Worm (Caenorhabditis elegans) whole organism, L2 larva: Measurements from ENCODE around the gene Y51H7C.7.
A peak's percentile ranks its signal among the peaks of the same experiment; 100 is the strongest.

Experiments
- C34F6.9 ChIP-seq: fragments of 150-350 bp; optimal IDR thresholded peaks from 2 replicates; lab custom pipeline; 2014; ENCODE audit warnings: missing biosample characterization, missing genetic modification characterization
- F13H6.1 ChIP-seq: sonication (generic microtip); optimal IDR thresholded peaks from 2 replicates; lab custom pipeline; 2016; ENCODE audit warnings: missing genetic modification characterization, missing compliant biosample characterization
- R02D3.7 ChIP-seq: fragments of 150-350 bp; optimal IDR thresholded peaks from 2 replicates; lab custom pipeline; 2014; ENCODE audit warnings: missing biosample characterization, missing genetic modification characterization
- alr-1 ChIP-seq: fragments of 150-350 bp; optimal IDR thresholded peaks from 2 replicates; lab custom pipeline; 2014; ENCODE audit warnings: missing biosample characterization, missing genetic modification characterization
- blmp-1 ChIP-seq: sonication (generic microtip); optimal IDR thresholded peaks from 2 replicates; lab custom pipeline; 2017; ENCODE audit warnings: missing genetic modification characterization, mild to moderate bottlenecking, missing compliant biosample characterization, antibody characterized with exemption, moderate library complexity; ENCODE audit not compliant: insufficient read depth
- ceh-16 ChIP-seq: fragments of 150-350 bp; optimal IDR thresholded peaks from 2 replicates; lab custom pipeline; 2014; ENCODE audit warnings: missing biosample characterization, missing genetic modification characterization
- crh-2 ChIP-seq: sonication (generic microtip); optimal IDR thresholded peaks from 2 replicates; lab custom pipeline; 2017; ENCODE audit warnings: missing biosample characterization, missing genetic modification characterization
- dmd-4 ChIP-seq: sonication (generic microtip); optimal IDR thresholded peaks from 2 replicates; lab custom pipeline; 2017; ENCODE audit warnings: missing biosample characterization, missing genetic modification characterization
- egl-27 ChIP-seq: sonication (generic microtip); optimal IDR thresholded peaks from 3 replicates; lab custom pipeline; 2017; ENCODE audit warnings: missing biosample characterization, missing genetic modification reagents, missing genetic modification characterization
- elt-1 ChIP-seq: fragments of 150-350 bp; optimal IDR thresholded peaks from 2 replicates; lab custom pipeline; 2014; ENCODE audit warnings: missing biosample characterization, missing genetic modification characterization
- elt-3 ChIP-seq: sonication (generic microtip); optimal IDR thresholded peaks from 2 replicates; lab custom pipeline; 2017; ENCODE audit warnings: missing biosample characterization, missing genetic modification characterization
- fos-1 ChIP-seq: fragments of 150-350 bp; optimal IDR thresholded peaks from 2 replicates; lab custom pipeline; 2014; ENCODE audit warnings: missing biosample characterization, missing genetic modification characterization
- gmeb-1 ChIP-seq: fragments of 150-350 bp; optimal IDR thresholded peaks from 2 replicates; lab custom pipeline; 2014; ENCODE audit warnings: missing biosample characterization, missing genetic modification characterization
- lin-11 ChIP-seq: fragments of 150-350 bp; sonication (generic microtip); optimal IDR thresholded peaks from 2 replicates; lab custom pipeline; 2014; ENCODE audit warnings: missing biosample characterization, missing genetic modification characterization, inconsistent platforms, mixed read lengths
- lin-13 ChIP-seq: fragments of 150-350 bp; optimal IDR thresholded peaks from 2 replicates; lab custom pipeline; 2014; ENCODE audit warnings: missing biosample characterization, missing genetic modification reagents, missing genetic modification characterization
- lin-39 ChIP-seq: fragments of 150-350 bp; optimal IDR thresholded peaks from 2 replicates; lab custom pipeline; 2014; ENCODE audit warnings: missing biosample characterization, missing genetic modification reagents, missing genetic modification characterization
- lsy-2 ChIP-seq, 2 experiments: fragments of 150-350 bp in 1 of 2; sonication (generic microtip) in 1 of 2; optimal IDR thresholded peaks; 2 replicates each; lab custom pipeline; 2014 to 2017; ENCODE audit warnings: missing biosample characterization in 2 of 2, missing genetic modification characterization in 2 of 2
- mab-5 ChIP-seq: fragments of 150-350 bp; optimal IDR thresholded peaks from 2 replicates; lab custom pipeline; 2014; ENCODE audit warnings: missing biosample characterization, missing genetic modification characterization
- mbf-1 ChIP-seq: sonication (generic microtip); optimal IDR thresholded peaks from 2 replicates; lab custom pipeline; 2017; ENCODE audit warnings: missing biosample characterization, missing genetic modification characterization
- mdl-1 ChIP-seq, 2 experiments: fragments of 150-350 bp in 1 of 2; sonication (generic microtip) in 1 of 2; optimal IDR thresholded peaks; 2 replicates each; lab custom pipeline; 2017; ENCODE audit warnings: missing biosample characterization in 2 of 2, missing genetic modification characterization in 2 of 2
- nhr-10 ChIP-seq: sonication (generic microtip); optimal IDR thresholded peaks from 2 replicates; lab custom pipeline; 2017; ENCODE audit warnings: missing biosample characterization, missing genetic modification characterization
- nhr-11 ChIP-seq: fragments of 150-350 bp; optimal IDR thresholded peaks from 2 replicates; lab custom pipeline; 2014; ENCODE audit warnings: missing biosample characterization, missing genetic modification characterization
- nhr-12 ChIP-seq: fragments of 150-350 bp; optimal IDR thresholded peaks from 2 replicates; lab custom pipeline; 2014; ENCODE audit warnings: missing biosample characterization, missing genetic modification characterization
- nhr-129 ChIP-seq: fragments of 150-350 bp; optimal IDR thresholded peaks from 2 replicates; lab custom pipeline; 2014; ENCODE audit warnings: missing biosample characterization, missing genetic modification characterization
- nhr-21 ChIP-seq: fragments of 150-350 bp; optimal IDR thresholded peaks from 2 replicates; lab custom pipeline; 2014; ENCODE audit warnings: missing biosample characterization, missing genetic modification characterization
- nhr-23 ChIP-seq: fragments of 150-350 bp; optimal IDR thresholded peaks from 2 replicates; lab custom pipeline; 2014; ENCODE audit warnings: missing biosample characterization, missing genetic modification reagents, missing genetic modification characterization
- nhr-237 ChIP-seq: fragments of 150-350 bp; optimal IDR thresholded peaks from 2 replicates; lab custom pipeline; 2014; ENCODE audit warnings: missing biosample characterization, missing genetic modification characterization
- nhr-25 ChIP-seq: fragments of 150-350 bp; sonication (generic microtip); optimal IDR thresholded peaks from 3 replicates; lab custom pipeline; 2014; ENCODE audit warnings: missing biosample characterization, missing genetic modification characterization
- skn-1 ChIP-seq: sonication (generic microtip); optimal IDR thresholded peaks from 2 replicates; lab custom pipeline; 2017; ENCODE audit warnings: missing biosample characterization, missing genetic modification characterization
- sma-3 ChIP-seq: sonication (generic microtip); optimal IDR thresholded peaks from 2 replicates; lab custom pipeline; 2016; ENCODE audit warnings: missing genetic modification reagents, missing genetic modification characterization, missing compliant biosample characterization
- unc-55 ChIP-seq: fragments of 150-350 bp; sonication (generic microtip); optimal IDR thresholded peaks from 3 replicates; lab custom pipeline; 2014; ENCODE audit warnings: missing biosample characterization, missing genetic modification reagents, missing genetic modification characterization
- unc-62 ChIP-seq: fragments of 150-350 bp; optimal IDR thresholded peaks from 2 replicates; lab custom pipeline; 2014; ENCODE audit warnings: missing biosample characterization, missing genetic modification reagents, missing genetic modification characterization
- zag-1 ChIP-seq: fragments of 150-350 bp; optimal IDR thresholded peaks from 2 replicates; lab custom pipeline; 2014; ENCODE audit warnings: missing biosample characterization, missing genetic modification characterization
- ztf-1 ChIP-seq: fragments of 200-800 bp; sonication (Bioruptor generic); conservative IDR thresholded peaks from 2 replicates; pipeline ENCODE4 v1.3.6; 2022; ENCODE audit warnings: missing genetic modification characterization, missing compliant biosample characterization
- ztf-11 ChIP-seq: sonication (generic microtip); optimal IDR thresholded peaks from 2 replicates; lab custom pipeline; 2017; ENCODE audit warnings: missing biosample characterization, missing genetic modification characterization

Gene Y51H7C.7

ce11 chrII:1372966-1373365 is 29.4 kb upstream of the Y51H7C.7 start:
- TF ChIP-seq nhr-21 (tag; lab: Kevin White, UChicago), result no peak
- TF ChIP-seq lin-13 (GFP tag; lab: Kevin White, UChicago), result no peak
- TF ChIP-seq egl-27, result no peak
- no peak for TF ChIP-seq ceh-16 (tag; lab: Kevin White, UChicago)
- TF ChIP-seq elt-1, result no peak
- no peak for TF ChIP-seq gmeb-1 (tag; lab: Kevin White, UChicago)
- no peak for TF ChIP-seq lin-39 (tag; lab: Kevin White, UChicago)
- no peak for TF ChIP-seq R02D3.7
- TF ChIP-seq lsy-2 (tag; optimal IDR thresholded peaks at IDR 0.05; lab: Kevin White, UChicago), result no peak
- no peak for TF ChIP-seq unc-55 (GFP tag; lab: Kevin White, UChicago)
- TF ChIP-seq sma-3 (GFP tag; lab: Kevin White, UChicago), result no peak
- no peak for TF ChIP-seq nhr-11 (tag; lab: Kevin White, UChicago)
- no peak for TF ChIP-seq blmp-1
- no peak for TF ChIP-seq mbf-1 (tag; lab: Kevin White, UChicago)
- TF ChIP-seq unc-62 (GFP tag; lab: Kevin White, UChicago), result no peak
- TF ChIP-seq skn-1 (tag; lab: Kevin White, UChicago), result no peak
- TF ChIP-seq fos-1 (tag; lab: Kevin White, UChicago), result no peak
- TF ChIP-seq nhr-23 (tag; lab: Kevin White, UChicago), result no peak
- no peak for TF ChIP-seq elt-3 (tag; lab: Kevin White, UChicago)
- no peak for TF ChIP-seq nhr-10 (tag; lab: Kevin White, UChicago)
- TF ChIP-seq, all 48 proteins: peak for 0

DNA sequence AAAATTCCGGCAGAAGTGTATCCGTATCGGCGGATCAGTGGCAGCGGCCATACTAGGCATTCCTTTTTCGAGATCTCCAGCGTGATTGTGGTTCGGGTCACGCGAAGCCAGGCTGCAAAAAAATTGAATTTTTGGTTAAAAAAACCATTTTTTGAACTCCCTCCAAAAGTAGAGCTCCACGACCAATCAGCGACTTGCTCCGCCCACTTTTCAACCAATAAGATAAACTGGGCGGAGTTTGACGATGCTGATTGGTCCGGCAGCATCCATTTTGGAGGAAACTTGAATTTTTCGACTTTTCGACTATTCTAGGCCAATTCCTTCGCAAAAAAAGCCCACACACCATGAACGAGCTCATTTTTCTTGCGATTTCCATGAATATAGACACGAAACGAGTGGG is 27.9 kb upstream of the Y51H7C.7 start:
- TF ChIP-seq mdl-1 (tag; optimal IDR thresholded peaks at IDR 0.05; lab: Kevin White, UChicago) (no peak), crh-2 (tag; lab: Kevin White, UChicago) (no peak), ztf-1 (GFP tag; lab: Robert Waterston, UW) (no peak), nhr-12 (tag; lab: Kevin White, UChicago) (no peak), skn-1 (tag; lab: Kevin White, UChicago) (no peak), nhr-237 (tag; lab: Kevin White, UChicago) (no peak), nhr-25 (tag; lab: Kevin White, UChicago) (no peak), R02D3.7 (no peak), elt-1 (no peak), zag-1 (no peak)

- TF ChIP-seq mdl-1 (tag; optimal IDR thresholded peaks at IDR 0.05; lab: Kevin White, UChicago), result no peak
- no peak for TF ChIP-seq gmeb-1 (tag; lab: Kevin White, UChicago)
- TF ChIP-seq nhr-10 (tag; lab: Kevin White, UChicago), result no peak
- no peak for TF ChIP-seq lin-11 (tag; lab: Kevin White, UChicago)
- no peak for TF ChIP-seq unc-62 (GFP tag; lab: Kevin White, UChicago)
- TF ChIP-seq mab-5 (tag; lab: Kevin White, UChicago), result no peak
These were observed 27.5 kb upstream of the Y51H7C.7 start, which contains the start of gene rog-1 for ce11 chrII:1374889-1375288. TSS of gene rog-1 (minus strand) at chrII:1374989.

DNA sequence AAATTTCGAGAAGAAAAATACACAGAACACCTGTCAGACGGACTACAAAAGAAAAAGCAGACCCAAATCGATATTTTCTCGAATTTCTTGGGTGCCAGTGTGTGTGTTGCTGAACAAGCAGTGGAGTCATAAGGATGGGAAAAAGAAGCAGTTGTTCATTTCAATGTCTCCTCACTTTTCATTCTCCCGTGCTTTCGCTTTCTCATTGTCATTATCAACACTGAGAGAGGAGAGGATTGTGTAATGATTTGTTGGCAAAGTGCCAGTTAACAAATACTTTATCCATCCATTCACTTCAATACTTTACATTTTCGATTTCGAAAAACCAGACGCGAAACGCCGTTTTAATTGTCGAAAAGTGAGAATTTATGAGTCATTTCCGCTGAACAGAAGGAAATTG is 26.7 kb upstream of the Y51H7C.7 start:
- TF ChIP-seq lsy-2 (tag; optimal IDR thresholded peaks at IDR 0.05; lab: Kevin White, UChicago) (peak in 1 of 2 experiments; percentile 35), C34F6.9 (tag; lab: Kevin White, UChicago) (no peak), lin-39 (tag; lab: Kevin White, UChicago) (no peak), alr-1 (tag; lab: Kevin White, UChicago) (no peak), nhr-129 (peak; percentile 45), F13H6.1 (tag; lab: Kevin White, UChicago) (peak; percentile 37), lin-11 (tag; lab: Kevin White, UChicago) (no peak)

DNA sequence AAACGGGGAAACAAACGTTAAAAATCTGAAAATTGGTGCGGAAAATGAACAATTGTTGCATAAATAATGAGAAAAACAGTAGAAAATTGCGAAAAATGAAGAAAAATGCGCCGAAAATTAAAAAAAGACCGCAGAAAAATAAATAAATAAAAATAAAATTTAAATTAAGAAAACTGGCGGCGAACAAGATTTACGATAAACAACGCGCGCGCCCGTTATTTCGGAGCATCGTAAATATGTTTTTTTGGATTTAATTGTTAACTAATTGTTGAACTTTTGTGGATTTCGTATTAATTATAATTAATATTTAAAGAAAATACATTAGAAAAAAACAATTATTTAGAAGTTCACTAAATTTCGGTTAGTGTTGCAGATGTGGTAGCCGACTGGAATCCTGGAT is 25.6 kb upstream of the Y51H7C.7 start:
- TF ChIP-seq unc-55 (GFP tag; lab: Kevin White, UChicago), result peak; percentile 30
- no peak for TF ChIP-seq ceh-16 (tag; lab: Kevin White, UChicago)

ce11 chrII:1378259-1378658 is 24.1 kb upstream of the Y51H7C.7 start, which contains the start of gene F54D12.10:
TSS of gene F54D12.10 (minus strand) at chrII:1378359.
- TF ChIP-seq sma-3 (GFP tag; lab: Kevin White, UChicago) (no peak), lin-11 (tag; lab: Kevin White, UChicago) (no peak), mbf-1 (tag; lab: Kevin White, UChicago) (no peak), nhr-237 (tag; lab: Kevin White, UChicago) (no peak), mdl-1 (tag; optimal IDR thresholded peaks at IDR 0.05; lab: Kevin White, UChicago) (no peak), skn-1 (tag; lab: Kevin White, UChicago) (no peak), nhr-12 (tag; lab: Kevin White, UChicago) (no peak), ztf-11 (tag; lab: Kevin White, UChicago) (no peak), dmd-4 (tag; lab: Kevin White, UChicago) (no peak), C34F6.9 (tag; lab: Kevin White, UChicago) (no peak), elt-3 (tag; lab: Kevin White, UChicago) (no peak), lin-13 (GFP tag; lab: Kevin White, UChicago) (no peak), fos-1 (tag; lab: Kevin White, UChicago) (no peak)
